Worm (Caenorhabditis elegans): ENCODE results near the gene abu-12.

ce11 chrX:498640-499039, 41.2 kb upstream of the abu-12 start:
- no peak for TF ChIP-seq unc-62 (GFP tag; optimal IDR thresholded peaks at IDR 0.05 in 1 of 2)
- no peak for TF ChIP-seq unc-62 (tag; optimal IDR thresholded peaks at IDR 0.05)
- peak; percentile 33 for TF ChIP-seq nhr-28 (tag; optimal IDR thresholded peaks at IDR 0.05)
- TF ChIP-seq jun-1 (tag; optimal IDR thresholded peaks at IDR 0.05) = no peak
- no peak for TF ChIP-seq spr-1 (tag; optimal IDR thresholded peaks at IDR 0.05)
- TF ChIP-seq T26A8.4 (GFP tag; IDR thresholded peaks at IDR 0.05) = no peak
- TF ChIP-seq ama-1 (optimal IDR thresholded peaks at IDR 0.05) = no peak

Measured in whole organism, L4 larva.